Worm (Caenorhabditis elegans) whole organism, mixed stage, embryonic: Measurements from ENCODE around the gene vab-15.

Experiments
- M03D4.4 ChIP-seq: sonication (generic microtip); optimal IDR thresholded peaks from 2 replicates; lab custom pipeline; 2017; ENCODE audit warnings: mild to moderate bottlenecking, missing genetic modification characterization, missing compliant biosample characterization
- bed-3 ChIP-seq: fragments of 200-800 bp; sonication (Bioruptor generic); optimal IDR thresholded peaks from 3 replicates; lab custom pipeline; 2018; ENCODE audit warnings: mild to moderate bottlenecking, missing genetic modification characterization, moderate library complexity, missing compliant biosample characterization
- blmp-1 ChIP-seq: fragments of 150-350 bp; optimal IDR thresholded peaks from 2 replicates; lab custom pipeline; 2014; ENCODE audit warnings: missing biosample characterization, missing genetic modification characterization
- ceh-39 ChIP-seq: fragments of 150-350 bp; optimal IDR thresholded peaks from 2 replicates; lab custom pipeline; 2014; ENCODE audit warnings: missing biosample characterization, missing genetic modification characterization
- ceh-43 ChIP-seq: fragments of 200-800 bp; sonication (Bioruptor generic); optimal IDR thresholded peaks from 2 replicates; lab custom pipeline; 2018; ENCODE audit warnings: mild to moderate bottlenecking, missing genetic modification characterization, moderate library complexity, missing compliant biosample characterization
- ceh-83 ChIP-seq: fragments of 200-800 bp; sonication (Bioruptor generic); optimal IDR thresholded peaks from 2 replicates; lab custom pipeline; 2018; ENCODE audit warnings: mild to moderate bottlenecking, missing genetic modification characterization, missing compliant biosample characterization
- ces-1 ChIP-seq: fragments of 150-350 bp; optimal IDR thresholded peaks from 2 replicates; lab custom pipeline; 2014; ENCODE audit warnings: missing biosample characterization, missing genetic modification reagents, missing genetic modification characterization
- cnd-1 ChIP-seq: fragments of 200-800 bp; sonication (Bioruptor generic); optimal IDR thresholded peaks from 2 replicates; lab custom pipeline; 2018; ENCODE audit warnings: mild to moderate bottlenecking, missing genetic modification characterization, missing compliant biosample characterization
- drap-1 ChIP-seq: fragments of 200-800 bp; sonication (Bioruptor generic); optimal IDR thresholded peaks from 3 replicates; lab custom pipeline; 2018; ENCODE audit warnings: mild to moderate bottlenecking, missing genetic modification characterization, missing compliant biosample characterization
- elt-3 ChIP-seq: fragments of 150-350 bp; optimal IDR thresholded peaks from 2 replicates; lab custom pipeline; 2014; ENCODE audit warnings: missing biosample characterization, missing genetic modification characterization
- flh-1 ChIP-seq: fragments of 200-800 bp; sonication (Bioruptor generic); optimal IDR thresholded peaks from 2 replicates; lab custom pipeline; 2018; ENCODE audit warnings: mild to moderate bottlenecking, missing genetic modification characterization, moderate library complexity, missing compliant biosample characterization
- ham-2 ChIP-seq: fragments of 200-800 bp; sonication (Bioruptor generic); optimal IDR thresholded peaks from 2 replicates; lab custom pipeline; 2018; ENCODE audit warnings: mild to moderate bottlenecking, missing genetic modification characterization, missing compliant biosample characterization
- hlh-1 ChIP-seq: fragments of 150-350 bp; optimal IDR thresholded peaks from 2 replicates; lab custom pipeline; 2014; ENCODE audit warnings: missing biosample characterization, missing genetic modification reagents, missing genetic modification characterization
- lin-13 ChIP-seq: fragments of 150-350 bp; optimal IDR thresholded peaks from 2 replicates; lab custom pipeline; 2014; ENCODE audit warnings: missing biosample characterization, missing genetic modification characterization
- lin-32 ChIP-seq: fragments of 200-800 bp; sonication (Bioruptor generic); optimal IDR thresholded peaks from 2 replicates; lab custom pipeline; 2018; ENCODE audit warnings: mild to moderate bottlenecking, missing genetic modification characterization, missing compliant biosample characterization
- lsy-2 ChIP-seq: fragments of 150-350 bp; optimal IDR thresholded peaks from 2 replicates; lab custom pipeline; 2014; ENCODE audit warnings: missing biosample characterization, missing genetic modification characterization
- mab-5 ChIP-seq: fragments of 150-350 bp; optimal IDR thresholded peaks from 2 replicates; lab custom pipeline; 2014; ENCODE audit warnings: missing biosample characterization, missing genetic modification characterization
- mep-1 ChIP-seq: fragments of 150-350 bp; optimal IDR thresholded peaks from 2 replicates; lab custom pipeline; 2017; ENCODE audit warnings: missing biosample characterization, missing genetic modification reagents, missing genetic modification characterization, inconsistent platforms
- mls-2 ChIP-seq: sonication (generic microtip); optimal IDR thresholded peaks from 2 replicates; lab custom pipeline; 2016; ENCODE audit warnings: mild to moderate bottlenecking, missing genetic modification characterization, moderate library complexity, missing compliant biosample characterization
- nhr-12 ChIP-seq: fragments of 150-350 bp; optimal IDR thresholded peaks from 2 replicates; lab custom pipeline; 2014; ENCODE audit warnings: missing biosample characterization, missing genetic modification characterization
- nhr-2 ChIP-seq: fragments of 150-350 bp; optimal IDR thresholded peaks from 2 replicates; lab custom pipeline; 2014; ENCODE audit warnings: missing biosample characterization, missing genetic modification characterization
- nhr-237 ChIP-seq: fragments of 150-350 bp; optimal IDR thresholded peaks from 2 replicates; lab custom pipeline; 2014; ENCODE audit warnings: missing biosample characterization, missing genetic modification characterization
- nhr-28 ChIP-seq: fragments of 150-350 bp; optimal IDR thresholded peaks from 2 replicates; lab custom pipeline; 2014; ENCODE audit warnings: missing biosample characterization, missing genetic modification characterization
- pha-4 ChIP-seq: fragments of 150-350 bp; optimal IDR thresholded peaks from 2 replicates; lab custom pipeline; 2018; ENCODE audit warnings: missing biosample characterization, missing genetic modification reagents, missing genetic modification characterization
- sem-2 ChIP-seq: fragments of 200-800 bp; sonication (Bioruptor generic); optimal IDR thresholded peaks from 2 replicates; lab custom pipeline; 2018; ENCODE audit warnings: mild to moderate bottlenecking, missing genetic modification characterization, missing compliant biosample characterization
- snpc-4 ChIP-seq: fragments of 150-350 bp; optimal IDR thresholded peaks from 2 replicates; lab custom pipeline; 2014; ENCODE audit warnings: missing biosample characterization, missing genetic modification characterization
- sptf-1 ChIP-seq: sonication (generic microtip); optimal IDR thresholded peaks from 2 replicates; lab custom pipeline; 2017; ENCODE audit warnings: mild to moderate bottlenecking, missing genetic modification characterization, moderate library complexity, missing compliant biosample characterization
- tbx-8 ChIP-seq: fragments of 200-800 bp; sonication (Bioruptor generic); optimal IDR thresholded peaks from 2 replicates; lab custom pipeline; 2018; ENCODE audit warnings: mild to moderate bottlenecking, missing genetic modification characterization, moderate library complexity, missing compliant biosample characterization
- unc-120 ChIP-seq: sonication (generic microtip); optimal IDR thresholded peaks from 2 replicates; lab custom pipeline; 2017; ENCODE audit warnings: missing genetic modification characterization, missing compliant biosample characterization; ENCODE audit not compliant: poor library complexity, severe bottlenecking
- unc-39 ChIP-seq: fragments of 150-350 bp; optimal IDR thresholded peaks from 2 replicates; lab custom pipeline; 2014; ENCODE audit warnings: missing biosample characterization, missing genetic modification characterization
- unc-62 ChIP-seq: fragments of 150-350 bp; optimal IDR thresholded peaks from 2 replicates; lab custom pipeline; 2014; ENCODE audit warnings: missing biosample characterization, missing genetic modification reagents, missing genetic modification characterization
- zip-8 ChIP-seq: fragments of 150-350 bp; optimal IDR thresholded peaks from 2 replicates; lab custom pipeline; 2014; ENCODE audit warnings: missing biosample characterization, missing genetic modification characterization
- ztf-11 ChIP-seq: fragments of 150-350 bp; optimal IDR thresholded peaks from 2 replicates; lab custom pipeline; 2014; ENCODE audit warnings: missing biosample characterization, missing genetic modification characterization

The vab-15 gene

ce11 chrX:9877117-9877516 is 30.0 kb downstream of the vab-15 start, which contains the start of gene R07B1.9:
TSS of gene R07B1.9 (plus strand) at chrX:9877417.
- TF ChIP-seq ces-1 (GFP tag; lab: Kevin White, UChicago) (no peak), nhr-237 (no peak), unc-62 (GFP tag; lab: Kevin White, UChicago) (no peak), drap-1 (no peak), mls-2 (tag; lab: Kevin White, UChicago) (no peak), unc-120 (no peak), mep-1 (tag; lab: Kevin White, UChicago) (no peak), blmp-1 (tag; lab: Kevin White, UChicago) (no peak), lin-13 (tag; lab: Kevin White, UChicago) (no peak), nhr-2 (no peak), ztf-11 (tag; lab: Kevin White, UChicago) (no peak)
- TF ChIP-seq, all 35 proteins: peak for 0

ce11 chrX:9882112-9882511 is 35.0 kb downstream of the vab-15 start, which contains the start of gene glo-1:
TSS of gene glo-1 (minus strand) at chrX:9882212.
- TF ChIP-seq drap-1 (no peak), nhr-2 (no peak), flh-1 (GFP tag; lab: Kevin White, UChicago) (no peak), zip-8 (tag; lab: Kevin White, UChicago) (no peak), elt-3 (no peak), ham-2 (no peak), ces-1 (GFP tag; lab: Kevin White, UChicago) (no peak)
- TF ChIP-seq, all 35 proteins: peak for 0

DNA sequence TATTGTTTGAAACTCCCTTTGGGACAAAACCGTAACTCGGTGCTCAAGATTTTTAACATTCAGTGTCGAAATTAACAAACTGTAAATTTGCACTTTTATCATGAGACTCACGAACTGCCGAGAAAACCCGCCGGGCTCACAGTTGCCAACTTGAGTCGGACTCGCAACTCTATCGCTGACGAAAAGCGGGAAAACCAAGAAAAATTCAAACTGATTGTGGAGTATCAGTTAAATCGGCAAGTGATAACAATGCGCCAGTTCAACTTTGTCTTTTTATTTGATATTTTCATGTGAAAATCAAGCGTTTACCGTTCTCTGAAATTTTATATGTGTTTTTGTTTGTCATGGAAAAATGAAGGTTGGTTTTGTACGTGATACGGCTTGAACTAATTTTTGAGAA is 35.5 kb downstream of the vab-15 start:
- TF ChIP-seq blmp-1 (tag; lab: Kevin White, UChicago) (no peak), nhr-2 (no peak), nhr-12 (tag; lab: Kevin White, UChicago) (no peak), unc-39 (tag; lab: Kevin White, UChicago) (no peak), lsy-2 (tag; lab: Kevin White, UChicago) (no peak), nhr-237 (no peak), ceh-83 (GFP tag; lab: Kevin White, UChicago) (no peak), lin-32 (no peak), ham-2 (no peak), sptf-1 (no peak), ztf-11 (tag; lab: Kevin White, UChicago) (no peak), tbx-8 (no peak), mab-5 (no peak), bed-3 (GFP tag; lab: Kevin White, UChicago) (no peak), unc-62 (GFP tag; lab: Kevin White, UChicago) (no peak), M03D4.4 (tag; lab: Kevin White, UChicago) (no peak)

- TF ChIP-seq M03D4.4 (tag; lab: Kevin White, UChicago) (no peak), lin-32 (no peak), blmp-1 (tag; lab: Kevin White, UChicago) (no peak), ham-2 (no peak), cnd-1 (tag; lab: Kevin White, UChicago) (no peak), mab-5 (no peak), sem-2 (GFP tag; lab: Kevin White, UChicago) (no peak), nhr-28 (tag; lab: Kevin White, UChicago) (no peak)
Observed at ce11 chrX:9883837-9884324, 36.8 kb downstream of the vab-15 start, which contains the start of gene mrp-4. TSS of gene mrp-4 (plus strand) at chrX:9884274.

DNA sequence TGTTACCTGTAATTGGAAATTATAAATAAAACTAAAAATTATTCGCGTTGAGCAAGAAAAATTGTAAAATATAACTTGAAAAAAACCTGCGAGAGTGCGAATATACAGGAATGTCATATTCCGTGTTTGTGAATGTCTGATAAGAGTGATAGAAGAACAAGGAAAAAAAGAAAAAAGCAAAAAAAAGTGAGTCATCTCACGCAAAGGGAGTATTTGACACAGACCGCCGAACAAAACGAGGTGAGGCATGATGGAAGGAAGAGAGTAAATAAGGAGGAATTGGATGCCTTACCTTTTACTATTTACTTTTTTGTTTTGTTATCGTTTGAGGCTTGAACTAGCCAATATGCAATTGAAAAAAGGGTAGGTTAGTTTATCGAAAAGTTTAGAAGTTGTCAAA is 45.2 kb downstream of the vab-15 start, which contains the start of gene F21G4.1:
Gene F21G4.1, minus strand, starts transcription at position 6 of the 400 bp plus-strand sequence.
- TF ChIP-seq nhr-28 (tag; lab: Kevin White, UChicago): no peak
- TF ChIP-seq hlh-1 (tag; lab: Kevin White, UChicago): no peak
- TF ChIP-seq ztf-11 (tag; lab: Kevin White, UChicago): no peak
- TF ChIP-seq snpc-4: no peak
- no peak for TF ChIP-seq M03D4.4 (tag; lab: Kevin White, UChicago)
- no peak for TF ChIP-seq mep-1 (tag; lab: Kevin White, UChicago)
- no peak for TF ChIP-seq unc-62 (GFP tag; lab: Kevin White, UChicago)
- TF ChIP-seq cnd-1 (tag; lab: Kevin White, UChicago): no peak
- TF ChIP-seq ham-2: no peak
- TF ChIP-seq ceh-43 (GFP tag; lab: Kevin White, UChicago): no peak
- no peak for TF ChIP-seq sem-2 (GFP tag; lab: Kevin White, UChicago)
- TF ChIP-seq pha-4 (tag; lab: Kevin White, UChicago): no peak
- TF ChIP-seq lsy-2 (tag; lab: Kevin White, UChicago): no peak
- TF ChIP-seq tbx-8: no peak
- TF ChIP-seq nhr-237: no peak
- TF ChIP-seq nhr-2: no peak
- no peak for TF ChIP-seq ceh-39 (tag; lab: Kevin White, UChicago)
- no peak for TF ChIP-seq sptf-1
- TF ChIP-seq flh-1 (GFP tag; lab: Kevin White, UChicago): no peak
